Fruit fly (Drosophila melanogaster) whole organism, embryonic: ENCODE results near the gene CG34242.

Experiments used
- CG11085 ChIP-seq: fragments of 200-800 bp; sonication (Bioruptor generic); IDR thresholded peaks from 2 replicates; pipeline ENCODE4 v1.3.6; 2022; ENCODE audit warnings: missing biosample characterization, missing genetic modification characterization
- CG11560 ChIP-seq: fragments of 200-800 bp; sonication (Bioruptor generic); IDR thresholded peaks from 3 replicates; pipeline ENCODE4 v1.3.6; 2022; ENCODE audit warnings: missing biosample characterization, missing genetic modification characterization
- CG18476 ChIP-seq: fragments of 200-800 bp; sonication (Bioruptor generic); optimal IDR thresholded peaks from 2 replicates; lab custom pipeline; 2016; ENCODE audit warnings: missing biosample characterization, mild to moderate bottlenecking, missing genetic modification characterization
- CG4328 ChIP-seq: fragments of 200-800 bp; sonication (Bioruptor generic); optimal IDR thresholded peaks from 3 replicates; lab custom pipeline; 2017; ENCODE audit warnings: missing biosample characterization, missing genetic modification reagents, missing genetic modification characterization
- Dip2 ChIP-seq: fragments of 200-800 bp; sonication (Bioruptor generic); IDR thresholded peaks from 2 replicates; pipeline ENCODE4 v1.3.6; 2022; ENCODE audit warnings: missing biosample characterization, missing genetic modification characterization
- Nf-YC ChIP-seq: fragments of 200-800 bp; optimal IDR thresholded peaks from 3 replicates; lab custom pipeline; 2019; ENCODE audit warnings: missing biosample characterization, mild to moderate bottlenecking, missing genetic modification characterization, moderate library complexity
- Scr ChIP-seq: fragments of 200-800 bp; sonication (Bioruptor generic); IDR thresholded peaks from 2 replicates; pipeline ENCODE4 v1.3.6; 2022; ENCODE audit warnings: missing biosample characterization, missing genetic modification characterization; ENCODE audit not compliant: partially characterized antibody
- Trl ChIP-seq, 3 experiments: fragments of >200 bp in 2 of 3; fragments of 200-800 bp in 1 of 3; sonication (Bioruptor generic) in 1 of 3; optimal IDR thresholded peaks; 2 replicates in 1 of 3; 3 replicates in 2 of 3; lab custom pipeline; 2016 to 2017; ENCODE audit warnings: missing biosample characterization in 1 of 3, missing genetic modification characterization in 1 of 3
- bsh ChIP-seq, 2 experiments: fragments of 200-800 bp; sonication (Bioruptor generic); optimal IDR thresholded peaks; 2 replicates each; lab custom pipeline; 2017 to 2018; ENCODE audit warnings: mild to moderate bottlenecking in 2 of 2, missing biosample characterization in 2 of 2, missing genetic modification characterization in 2 of 2, moderate library complexity in 1 of 2
- vvl ChIP-seq: fragments of 200-800 bp; sonication (Bioruptor generic); IDR thresholded peaks from 2 replicates; pipeline ENCODE4 v1.3.6; 2022; ENCODE audit warnings: missing biosample characterization, missing genetic modification characterization

DNA sequence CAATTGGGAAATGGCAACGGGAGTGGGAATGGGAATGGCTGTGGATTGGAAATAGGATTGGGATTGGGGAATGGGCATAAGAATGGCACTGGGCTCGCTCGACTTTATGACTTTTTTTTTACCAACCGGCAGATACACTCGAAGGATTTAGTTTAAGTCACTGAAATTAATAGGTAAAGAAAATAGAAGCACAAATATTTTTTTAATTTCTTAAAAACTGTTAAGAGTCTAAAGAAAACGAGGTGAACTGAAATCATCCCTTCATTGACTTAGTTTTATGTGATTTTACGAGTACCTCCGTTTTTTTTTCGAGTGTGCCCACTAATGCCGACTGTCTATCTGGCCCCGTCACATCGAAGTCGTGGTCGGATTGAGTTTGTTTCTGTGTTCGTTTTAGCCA lies 41.1 kb downstream of the CG34242 start:
- TF ChIP-seq CG4328 (GFP tag; lab: Kevin White, UChicago) (no peak), bsh (GFP tag; optimal IDR thresholded peaks at IDR 0.05; lab: Kevin White, UChicago) (no peak), Dip2 (GFP tag; lab: Robert Waterston, UW) (no peak), CG11085 (no peak), CG11560 (tag; lab: Robert Waterston, UW) (no peak), CG18476 (GFP tag; lab: Kevin White, UChicago) (no peak), Trl (optimal IDR thresholded peaks at IDR 0.05; lab: Kevin White, UChicago) (no peak), Trl (GFP tag; optimal IDR thresholded peaks at IDR 0.05; lab: Kevin White, UChicago) (no peak), Nf-YC (tag; lab: Kevin White, UChicago) (no peak), vvl (no peak), Scr (GFP tag; lab: Robert Waterston, UW) (no peak)
